Fruit fly (Drosophila melanogaster): Measurements from ENCODE around the gene jb.
A peak's percentile ranks its signal among the peaks of the same experiment; 100 is the strongest.

Gene jb

DNA sequence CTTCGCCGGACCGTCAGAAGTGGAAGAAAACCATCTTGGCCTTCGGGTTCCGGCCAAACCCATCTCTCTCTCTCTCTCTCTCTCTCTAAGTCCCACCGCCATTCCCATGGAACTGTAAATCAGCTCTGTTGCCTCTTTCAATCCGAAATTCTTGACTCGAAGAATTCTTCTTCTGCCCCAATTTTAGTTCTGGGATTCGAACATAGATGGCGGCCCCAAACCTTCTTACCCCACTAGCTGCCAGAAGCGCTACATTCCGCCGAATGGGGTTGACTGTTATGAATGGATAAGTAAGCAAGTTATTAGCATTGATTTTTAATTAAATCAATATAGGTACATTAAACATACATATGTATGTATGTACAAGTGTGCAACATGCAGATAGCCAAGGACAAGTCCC, 4.7 kb downstream of the jb start:
- TF ChIP-seq Sox102F (GFP tag; optimal IDR thresholded peaks at IDR 0.05) (no peak), CG11902 (GFP tag; optimal IDR thresholded peaks at IDR 0.05) (no peak), Blimp-1 (GFP tag; optimal IDR thresholded peaks at IDR 0.05) (no peak), CG32006 (GFP tag; optimal IDR thresholded peaks at IDR 0.05) (no peak), CG34406 (GFP tag; optimal IDR thresholded peaks at IDR 0.05) (no peak), Sox15 (GFP tag; optimal IDR thresholded peaks at IDR 0.05) (no peak), spab (GFP tag; optimal IDR thresholded peaks at IDR 0.05) (no peak)

DNA sequence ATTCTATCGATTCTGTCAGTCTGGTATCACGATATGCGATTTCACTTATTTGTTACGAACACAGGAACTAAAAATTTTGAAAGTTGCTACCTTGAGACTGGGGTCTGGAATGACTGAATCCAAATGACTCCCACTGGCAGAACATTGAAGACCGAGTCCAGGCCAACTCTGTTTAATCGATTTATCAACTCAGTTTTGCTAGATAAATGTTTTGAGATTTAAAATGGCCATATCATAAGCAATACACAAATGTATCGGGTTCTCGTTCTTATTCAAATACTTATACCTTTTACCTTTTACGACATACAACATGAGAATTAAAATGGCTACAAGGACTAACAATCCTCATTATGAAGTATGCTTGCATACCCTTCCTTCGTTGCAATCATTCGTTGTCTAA, 14.2 kb downstream of the jb start, which contains the start of gene CG12679:
Gene CG12679, minus strand, starts transcription at position 101 of the 400 bp plus-strand sequence.
- TF ChIP-seq Hr4 (GFP tag; optimal IDR thresholded peaks at IDR 0.05) (no peak), CG11762 (GFP tag; optimal IDR thresholded peaks at IDR 0.05; ENCODE audit: insufficient read depth) (no peak), Eip75B (GFP tag; optimal IDR thresholded peaks at IDR 0.05) (no peak), CG6163 (GFP tag; IDR thresholded peaks at IDR 0.05) (no peak), fd85E (GFP tag; optimal IDR thresholded peaks at IDR 0.05) (no peak), CG34406 (GFP tag; optimal IDR thresholded peaks at IDR 0.05) (no peak)

DNA sequence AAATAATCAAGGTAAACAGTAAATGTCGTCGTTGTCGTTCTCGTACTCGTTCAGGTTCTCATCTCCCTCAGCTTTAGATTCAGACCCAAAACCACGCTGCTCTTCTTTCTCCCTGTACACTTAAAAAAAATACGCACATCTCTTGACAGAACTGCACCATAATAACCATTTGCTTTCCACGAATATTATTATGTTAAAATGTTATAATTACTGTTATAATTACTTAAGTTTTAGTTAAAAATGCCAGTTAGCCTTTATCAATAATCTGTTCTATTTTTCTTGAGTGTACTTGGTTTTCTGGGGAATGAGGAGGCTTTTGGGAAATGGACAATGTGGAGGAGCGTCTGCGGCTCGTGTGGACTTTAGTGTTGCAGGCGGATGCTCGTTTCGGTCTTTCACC, 48.4 kb downstream of the jb start:
- TF ChIP-seq svp (GFP tag) (peak; percentile 35), Ets96B (tag; optimal IDR thresholded peaks at IDR 0.05) (no peak)

All from whole organism, prepupa.